Worm (Caenorhabditis elegans) whole organism, L4 larva: Measurements from ENCODE around the gene B0410.1.
A peak's percentile ranks its signal among the peaks of the same experiment; 100 is the strongest.

Source experiments
- D1046.2 ChIP-seq: fragments of 200-800 bp; sonication (Bioruptor generic); IDR thresholded peaks from 2 replicates; pipeline ENCODE4 v1.3.6; 2022; ENCODE audit warnings: missing genetic modification characterization, missing compliant biosample characterization
- F44E2.7 ChIP-seq: fragments of 200-800 bp; sonication (Bioruptor generic); IDR thresholded peaks from 2 replicates; pipeline ENCODE4 v2.1.2; 2022; ENCODE audit warnings: missing genetic modification characterization, missing compliant biosample characterization
- T26A8.4 ChIP-seq: fragments of 200-800 bp; sonication (Bioruptor generic); IDR thresholded peaks from 2 replicates; pipeline ENCODE4 v1.3.6; 2022; ENCODE audit warnings: missing genetic modification characterization, missing compliant biosample characterization
- Y48G9A.11 ChIP-seq: fragments of 200-800 bp; sonication (Bioruptor generic); IDR thresholded peaks from 2 replicates; pipeline ENCODE4 v1.3.6; 2022; ENCODE audit warnings: missing genetic modification reagents, missing genetic modification characterization, missing compliant biosample characterization
- Y5F2A.4 ChIP-seq: fragments of 200-800 bp; sonication (Bioruptor generic); optimal IDR thresholded peaks from 2 replicates; lab custom pipeline; 2018; ENCODE audit warnings: mild to moderate bottlenecking, missing genetic modification characterization, missing compliant biosample characterization
- aha-1 ChIP-seq: fragments of 150-350 bp; peaks from one replicate; lab custom pipeline; 2014; ENCODE audit warnings: missing biosample characterization, missing genetic modification characterization
- aly-2 ChIP-seq: sonication (generic microtip); optimal IDR thresholded peaks from 2 replicates; lab custom pipeline; 2018; ENCODE audit warnings: missing biosample characterization, missing genetic modification characterization
- daf-16 ChIP-seq, 3 experiments: sonication (generic microtip); optimal IDR thresholded peaks; 2 replicates each; lab custom pipeline; 2016 to 2017; ENCODE audit warnings: missing genetic modification characterization in 3 of 3, missing genetic modification reagents in 3 of 3, mild to moderate bottlenecking in 2 of 3, missing compliant biosample characterization in 2 of 3, missing biosample characterization in 1 of 3, moderate library complexity in 1 of 3
- dmd-6 ChIP-seq: fragments of 200-800 bp; sonication (Bioruptor generic); IDR thresholded peaks from 2 replicates; pipeline ENCODE4 v1.3.6; 2022; ENCODE audit warnings: missing genetic modification reagents, missing genetic modification characterization, missing compliant biosample characterization
- dmd-9 ChIP-seq: fragments of 200-800 bp; sonication (Bioruptor generic); IDR thresholded peaks from 2 replicates; pipeline ENCODE4 v1.3.6; 2022; ENCODE audit warnings: missing genetic modification reagents, missing genetic modification characterization, missing compliant biosample characterization
- dve-1 ChIP-seq: sonication (generic microtip); optimal IDR thresholded peaks from 2 replicates; lab custom pipeline; 2017; ENCODE audit warnings: antibody characterized with exemption, mild to moderate bottlenecking, missing genetic modification characterization, missing compliant biosample characterization; ENCODE audit not compliant: insufficient read depth
- gei-8 ChIP-seq: fragments of 200-800 bp; sonication (Bioruptor generic); optimal IDR thresholded peaks from 2 replicates; lab custom pipeline; 2018; ENCODE audit warnings: mild to moderate bottlenecking, missing genetic modification characterization, missing compliant biosample characterization
- hlh-30 ChIP-seq: sonication (generic microtip); optimal IDR thresholded peaks from 2 replicates; lab custom pipeline; 2017; ENCODE audit warnings: antibody characterized with exemption, mild to moderate bottlenecking, missing genetic modification characterization, missing compliant biosample characterization; ENCODE audit not compliant: insufficient read depth
- lin-1 ChIP-seq: fragments of 200-800 bp; sonication (Bioruptor generic); IDR thresholded peaks from 2 replicates; pipeline ENCODE4 v1.3.6; 2022; ENCODE audit warnings: missing genetic modification reagents, missing genetic modification characterization, missing compliant biosample characterization
- madf-5 ChIP-seq, 2 experiments: fragments of 200-800 bp; sonication (Bioruptor generic); IDR thresholded peaks; 2 replicates each; pipeline ENCODE4 v1.3.6; 2022; ENCODE audit warnings: missing compliant biosample characterization in 2 of 2, missing genetic modification characterization in 2 of 2
- madf-9 ChIP-seq: fragments of 200-800 bp; sonication (Bioruptor generic); conservative IDR thresholded peaks from 2 replicates; pipeline ENCODE4 v1.3.6; 2022; ENCODE audit warnings: missing genetic modification reagents, missing genetic modification characterization, missing compliant biosample characterization
- mdl-1 ChIP-seq, 2 experiments: fragments of 150-350 bp in 1 of 2; sonication (generic microtip) in 1 of 2; optimal IDR thresholded peaks; 2 replicates each; lab custom pipeline; 2014 to 2017; ENCODE audit warnings: missing biosample characterization in 2 of 2, missing genetic modification characterization in 2 of 2
- mxl-3 ChIP-seq: fragments of 200-800 bp; sonication (Bioruptor generic); optimal IDR thresholded peaks from 2 replicates; lab custom pipeline; 2018; ENCODE audit warnings: mild to moderate bottlenecking, missing genetic modification characterization, missing compliant biosample characterization
- nhr-25 ChIP-seq: sonication (generic microtip); optimal IDR thresholded peaks from 2 replicates; lab custom pipeline; 2017; ENCODE audit warnings: missing genetic modification characterization, mild to moderate bottlenecking, missing compliant biosample characterization, antibody characterized with exemption, moderate library complexity, borderline replicate concordance; ENCODE audit not compliant: insufficient read depth
- nhr-42 ChIP-seq: fragments of 200-800 bp; sonication (Bioruptor generic); IDR thresholded peaks from 2 replicates; pipeline ENCODE4 v1.3.6; 2022; ENCODE audit warnings: missing genetic modification characterization, missing compliant biosample characterization
- pha-4 ChIP-seq, 2 experiments: fragments of 150-350 bp in 1 of 2; fragments of 200-800 bp in 1 of 2; sonication (Bioruptor generic) in 1 of 2; IDR thresholded peaks in 1 of 2; optimal IDR thresholded peaks in 1 of 2; 2 replicates each; pipeline versions ENCODE4 v1.3.6 to Lab custom; 2014 to 2022; ENCODE audit warnings: missing genetic modification characterization in 2 of 2, missing genetic modification reagents in 2 of 2, missing biosample characterization in 1 of 2, missing compliant biosample characterization in 1 of 2
- rbr-2 ChIP-seq: sonication (generic microtip); optimal IDR thresholded peaks from 2 replicates; lab custom pipeline; 2016; ENCODE audit warnings: missing genotype, missing genetic modification characterization, missing compliant biosample characterization
- sdz-12 ChIP-seq: fragments of 200-800 bp; sonication (Bioruptor generic); optimal IDR thresholded peaks from 2 replicates; lab custom pipeline; 2018; ENCODE audit warnings: mild to moderate bottlenecking, missing genetic modification characterization, missing compliant biosample characterization
- set-16 ChIP-seq: fragments of 200-800 bp; sonication (Bioruptor generic); IDR thresholded peaks from 2 replicates; pipeline ENCODE4 v1.3.6; 2022; ENCODE audit warnings: missing genetic modification reagents, missing genetic modification characterization, missing compliant biosample characterization
- unc-62 ChIP-seq, 3 experiments: fragments of 150-350 bp in 1 of 3; sonication (generic microtip); optimal IDR thresholded peaks in 2 of 3; peaks in 1 of 3; 1 replicate in 1 of 3; 2 replicates in 2 of 3; lab custom pipeline; 2014 to 2017; ENCODE audit warnings: missing biosample characterization in 3 of 3, missing genetic modification characterization in 3 of 3, missing genetic modification reagents in 3 of 3, missing genotype in 1 of 3
- vab-7 ChIP-seq: fragments of 200-800 bp; sonication (Bioruptor generic); IDR thresholded peaks from 2 replicates; pipeline ENCODE4 v1.3.6; 2022; ENCODE audit warnings: missing genetic modification reagents, missing genetic modification characterization, missing compliant biosample characterization
- zfp-2 ChIP-seq: sonication (generic microtip); optimal IDR thresholded peaks from 2 replicates; lab custom pipeline; 2016; ENCODE audit warnings: mild to moderate bottlenecking, missing genetic modification characterization, missing compliant biosample characterization

The B0410.1 gene

ce11 chrX:2871037-2871436, 23.3 kb upstream of the B0410.1 start, which contains the start of gene F53B3.3:
Gene F53B3.3 (minus strand): TSS chrX:2871137.
- TF ChIP-seq lin-1 (GFP tag; lab: Robert Waterston, UW) (no peak), zfp-2 (tag; lab: Kevin White, UChicago) (no peak), gei-8 (no peak), mxl-3 (GFP tag; lab: Kevin White, UChicago) (no peak), aha-1 (tag; lab: Kevin White, UChicago) (peak; percentile 34), sdz-12 (GFP tag; lab: Kevin White, UChicago) (no peak)

ce11 chrX:2873272-2873671, 21.1 kb upstream of the B0410.1 start:
- TF ChIP-seq dmd-9 (GFP tag; lab: Robert Waterston, UW) (no peak), unc-62 (GFP tag; optimal IDR thresholded peaks at IDR 0.05 in 1 of 2; lab: Kevin White, UChicago) (peak in 1 of 2 experiments; percentile 91), unc-62 (tag; optimal IDR thresholded peaks at IDR 0.05; lab: Kevin White, UChicago) (no peak)

ce11 chrX:2874598-2874997, 19.8 kb upstream of the B0410.1 start:
- TF ChIP-seq gei-8: no peak
- no peak for TF ChIP-seq T26A8.4
- TF ChIP-seq hlh-30 (tag; lab: Kevin White, UChicago): no peak
- TF ChIP-seq dve-1: no peak
- TF ChIP-seq Y48G9A.11: no peak
- no peak for TF ChIP-seq rbr-2 (tag; lab: Kevin White, UChicago)
- no peak for TF ChIP-seq vab-7 (GFP tag; lab: Robert Waterston, UW)
- no peak for TF ChIP-seq F44E2.7
- no peak for TF ChIP-seq Y5F2A.4 (GFP tag; lab: Kevin White, UChicago)

ce11 chrX:2877433-2877832, 16.9 kb upstream of the B0410.1 start:
- peak in 1 of 2 experiments; percentile 54 for TF ChIP-seq unc-62 (GFP tag; optimal IDR thresholded peaks at IDR 0.05 in 1 of 2; lab: Kevin White, UChicago)
- no peak for TF ChIP-seq unc-62 (tag; optimal IDR thresholded peaks at IDR 0.05; lab: Kevin White, UChicago)
- no peak for TF ChIP-seq madf-5 (GFP tag; IDR thresholded peaks at IDR 0.05; lab: Robert Waterston, UW)
- peak; percentile 35 for TF ChIP-seq nhr-25 (tag; lab: Kevin White, UChicago)

ce11 chrX:2879529-2880265, 14.7 kb upstream of the B0410.1 start, which contains the start of gene F53B3.5:
Gene F53B3.5 (minus strand): TSS chrX:2879579.
- no peak for TF ChIP-seq dmd-6 (GFP tag; lab: Robert Waterston, UW)
- TF ChIP-seq unc-62 (GFP tag; optimal IDR thresholded peaks at IDR 0.05 in 1 of 2; lab: Kevin White, UChicago): peak in 1 of 2 experiments; percentile 87
- no peak for TF ChIP-seq unc-62 (tag; optimal IDR thresholded peaks at IDR 0.05; lab: Kevin White, UChicago)
- TF ChIP-seq pha-4 (GFP tag; IDR thresholded peaks at IDR 0.05; lab: Robert Waterston, UW): no peak
- no peak for TF ChIP-seq pha-4 (tag; optimal IDR thresholded peaks at IDR 0.05; lab: Kevin White, UChicago)
- peak; percentile 21 for TF ChIP-seq mxl-3 (GFP tag; lab: Kevin White, UChicago)
- no peak for TF ChIP-seq madf-9 (GFP tag; lab: Robert Waterston, UW)
- no peak for TF ChIP-seq daf-16 (GFP tag; optimal IDR thresholded peaks at IDR 0.05; lab: Kevin White, UChicago)
- TF ChIP-seq daf-16 (tag; optimal IDR thresholded peaks at IDR 0.05; lab: Kevin White, UChicago): no peak
- peak; percentile 80 for TF ChIP-seq set-16 (GFP tag; lab: Robert Waterston, UW)
- peak; percentile 37 for TF ChIP-seq hlh-30 (tag; lab: Kevin White, UChicago)
- peak in 1 of 2 experiments; percentile 1 for TF ChIP-seq mdl-1 (tag; optimal IDR thresholded peaks at IDR 0.05; lab: Kevin White, UChicago)
- TF ChIP-seq Y48G9A.11: no peak
- no peak for TF ChIP-seq aly-2
- no peak for TF ChIP-seq nhr-42 (GFP tag; lab: Robert Waterston, UW)
- peak; percentile 16 for TF ChIP-seq nhr-25 (tag; lab: Kevin White, UChicago)
- no peak for TF ChIP-seq D1046.2 (GFP tag; lab: Robert Waterston, UW)
